Worm (Caenorhabditis elegans): Measurements from ENCODE around the gene brf-1.

brf-1 gene

ce11 chrII:7337469-7337893 lies 31.8 kb downstream of the brf-1 start:
- TF ChIP-seq lin-39 (tag; optimal IDR thresholded peaks at IDR 0.05) (peak; percentile 67), elt-1 (tag; optimal IDR thresholded peaks at IDR 0.05) (no peak), aly-2 (tag; optimal IDR thresholded peaks at IDR 0.05) (no peak), mml-1 (tag; optimal IDR thresholded peaks at IDR 0.05) (no peak), pqm-1 (tag; optimal IDR thresholded peaks at IDR 0.05) (peak; percentile 95), lsy-12 (tag; optimal IDR thresholded peaks at IDR 0.05) (peak; percentile 66), lin-15B (tag; optimal IDR thresholded peaks at IDR 0.05) (peak; percentile 2), fos-1 (tag; optimal IDR thresholded peaks at IDR 0.05) (no peak), egl-5 (tag; optimal IDR thresholded peaks at IDR 0.05) (no peak), fkh-2 (tag; optimal IDR thresholded peaks at IDR 0.05) (no peak), ceh-28 (tag; optimal IDR thresholded peaks at IDR 0.05) (peak; percentile 67), daf-12 (tag; optimal IDR thresholded peaks at IDR 0.05) (no peak), nfya-1 (tag; optimal IDR thresholded peaks at IDR 0.05; ENCODE audit: insufficient read depth) (peak; percentile 72), nhr-67 (tag; optimal IDR thresholded peaks at IDR 0.05) (no peak), unc-62 (GFP tag; optimal IDR thresholded peaks at IDR 0.05) (no peak), pha-4 (tag; optimal IDR thresholded peaks at IDR 0.05) (peak; percentile 91), nhr-77 (tag; optimal IDR thresholded peaks at IDR 0.05) (no peak), snpc-4 (tag; optimal IDR thresholded peaks at IDR 0.05) (peak; percentile 37), eor-1 (tag; optimal IDR thresholded peaks at IDR 0.05) (no peak), hmg-11 (tag; optimal IDR thresholded peaks at IDR 0.05) (peak; percentile 61), ceh-82 (tag; optimal IDR thresholded peaks at IDR 0.05) (no peak), ceh-9 (tag; optimal IDR thresholded peaks at IDR 0.05) (no peak), nhr-76 (tag; optimal IDR thresholded peaks at IDR 0.05) (no peak), zag-1 (tag; optimal IDR thresholded peaks at IDR 0.05) (no peak), sea-2 (GFP tag; optimal IDR thresholded peaks at IDR 0.05) (no peak), ceh-16 (tag; optimal IDR thresholded peaks at IDR 0.05) (no peak), elt-2 (tag; optimal IDR thresholded peaks at IDR 0.05) (peak; percentile 94), ztf-11 (tag; optimal IDR thresholded peaks at IDR 0.05) (no peak), R02D3.7 (tag; optimal IDR thresholded peaks at IDR 0.05) (peak; percentile 10), mdl-1 (tag; optimal IDR thresholded peaks at IDR 0.05) (peak; percentile 63), unc-39 (tag; optimal IDR thresholded peaks at IDR 0.05) (no peak), nhr-23 (tag; optimal IDR thresholded peaks at IDR 0.05) (peak; percentile 92), nhr-25 (tag; optimal IDR thresholded peaks at IDR 0.05) (peak; percentile 90), tbx-2 (tag; optimal IDR thresholded peaks at IDR 0.05) (peak; percentile 75), ztf-4 (tag; optimal IDR thresholded peaks at IDR 0.05) (peak; percentile 53), jun-1 (tag; optimal IDR thresholded peaks at IDR 0.05) (peak; percentile 83), nhr-28 (tag; optimal IDR thresholded peaks at IDR 0.05) (no peak), nhr-237 (tag; optimal IDR thresholded peaks at IDR 0.05) (no peak), egl-27 (tag; optimal IDR thresholded peaks at IDR 0.05) (no peak), elt-3 (tag; optimal IDR thresholded peaks at IDR 0.05) (peak in 2 of 3 experiments; percentile 34 to 69), nhr-12 (tag; optimal IDR thresholded peaks at IDR 0.05) (no peak), ama-1 (optimal IDR thresholded peaks at IDR 0.05) (peak; percentile 17), ZK546.5 (tag; optimal IDR thresholded peaks at IDR 0.05) (no peak), nhr-43 (tag; optimal IDR thresholded peaks at IDR 0.05; ENCODE audit: poor library complexity, severe bottlenecking) (peak; percentile 99), skn-1 (tag; optimal IDR thresholded peaks at IDR 0.05) (no peak), nhr-11 (tag; optimal IDR thresholded peaks at IDR 0.05) (no peak), fkh-10 (GFP tag; optimal IDR thresholded peaks at IDR 0.05) (no peak)

ce11 chrII:7338995-7339394 lies 33.3 kb downstream of the brf-1 start, which contains the start of gene nhr-21:
Gene nhr-21 (plus strand): TSS chrII:7339229.
- TF ChIP-seq eor-1 (tag; optimal IDR thresholded peaks at IDR 0.05) (no peak), nhr-23 (tag; optimal IDR thresholded peaks at IDR 0.05) (peak; percentile 50), ceh-28 (tag; optimal IDR thresholded peaks at IDR 0.05) (peak; percentile 10), ama-1 (optimal IDR thresholded peaks at IDR 0.05) (peak; percentile 52), lin-39 (tag; optimal IDR thresholded peaks at IDR 0.05) (no peak), elt-3 (tag; optimal IDR thresholded peaks at IDR 0.05) (peak in 1 of 3 experiments; percentile 56), nfya-1 (tag; optimal IDR thresholded peaks at IDR 0.05; ENCODE audit: insufficient read depth) (peak; percentile 35), nhr-43 (tag; optimal IDR thresholded peaks at IDR 0.05; ENCODE audit: poor library complexity, severe bottlenecking) (no peak), nhr-25 (tag; optimal IDR thresholded peaks at IDR 0.05) (peak; percentile 24)
